Fruit fly (Drosophila melanogaster): ENCODE data around the gene eRF1.

The eRF1 gene

dm6 chr3L:20354872-20355271 lies 6.7 kb downstream of the eRF1 start:
- TF ChIP-seq Hr78 (GFP tag; optimal IDR thresholded peaks at IDR 0.05) = no peak
- TF ChIP-seq CG5953 (GFP tag; IDR thresholded peaks at IDR 0.05) = peak; percentile 26; the same call in 1 of the 2 replicates
- no peak for TF ChIP-seq Mrtf (GFP tag; IDR thresholded peaks at IDR 0.05)
- TF ChIP-seq p53 (GFP tag; optimal IDR thresholded peaks at IDR 0.05) = no peak
- no peak for TF ChIP-seq pzg (GFP tag; optimal IDR thresholded peaks at IDR 0.05)
- no peak for TF ChIP-seq wek (GFP tag; optimal IDR thresholded peaks at IDR 0.05)

DNA sequence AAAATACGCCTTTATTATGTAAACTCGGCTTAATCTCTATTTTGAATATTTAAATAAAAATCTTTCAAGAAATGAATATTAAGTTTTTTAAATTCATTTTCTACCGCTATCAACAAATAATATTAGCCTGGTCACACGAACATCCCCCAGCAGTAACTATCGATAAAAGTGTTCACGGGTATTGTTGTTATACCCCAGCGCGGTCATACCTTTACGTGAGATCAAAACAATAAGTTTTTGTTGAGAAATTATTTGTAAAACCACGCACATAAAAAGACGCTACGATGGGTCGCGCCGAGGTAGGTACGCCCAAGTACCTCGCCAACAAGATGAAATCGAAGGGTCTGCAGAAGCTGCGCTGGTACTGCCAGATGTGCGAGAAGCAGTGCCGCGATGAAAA lies 8.5 kb downstream of the eRF1 start, which contains the start of gene kin17:
TSS of gene kin17 (plus strand) at position 195 of the 400 bp plus-strand sequence.
- TF ChIP-seq Dek (tag; optimal IDR thresholded peaks at IDR 0.05) (no peak), CG4328 (GFP tag; optimal IDR thresholded peaks at IDR 0.05) (no peak), CG17385 (GFP tag; optimal IDR thresholded peaks at IDR 0.05) (no peak), Ada2b (GFP tag; IDR thresholded peaks at IDR 0.05) (no peak), CG10462 (GFP tag; optimal IDR thresholded peaks at IDR 0.05) (peak; percentile 8), CG10267 (tag; optimal IDR thresholded peaks at IDR 0.05) (peak; percentile 35), CG4404 (GFP tag; IDR thresholded peaks at IDR 0.05) (no peak), Sry-δ (GFP tag; optimal IDR thresholded peaks at IDR 0.05) (peak; percentile 66), vnd (GFP tag; IDR thresholded peaks at IDR 0.05; ENCODE audit: partially characterized antibody) (no peak), CG3847 (GFP tag; IDR thresholded peaks at IDR 0.05) (peak; percentile 26; the same call in 1 of the 2 replicates), amos (GFP tag; IDR thresholded peaks at IDR 0.05; ENCODE audit: partially characterized antibody) (peak; percentile 72), fd64A (GFP tag; optimal IDR thresholded peaks at IDR 0.05) (no peak), bcd (GFP tag; optimal IDR thresholded peaks at IDR 0.05) (no peak), BEAF-32 (GFP tag; optimal IDR thresholded peaks at IDR 0.05) (peak; percentile 80), Atf3 (GFP tag; optimal IDR thresholded peaks at IDR 0.05) (no peak), CG2120 (GFP tag; optimal IDR thresholded peaks at IDR 0.05) (no peak), CG3407 (GFP tag; optimal IDR thresholded peaks at IDR 0.05) (no peak), CG9876 (GFP tag; optimal IDR thresholded peaks at IDR 0.05) (no peak), gem (tag; optimal IDR thresholded peaks at IDR 0.05) (no peak), Camta (GFP tag; optimal IDR thresholded peaks at IDR 0.05) (no peak), lab (GFP tag; optimal IDR thresholded peaks at IDR 0.05) (no peak), CG8765 (GFP tag; IDR thresholded peaks at IDR 0.05) (no peak), YL-1 (GFP tag; optimal IDR thresholded peaks at IDR 0.05) (peak; percentile 58), CG13424 (tag; optimal IDR thresholded peaks at IDR 0.05) (no peak), CG15514 (GFP tag; optimal IDR thresholded peaks at IDR 0.05) (no peak), CG7928 (GFP tag; optimal IDR thresholded peaks at IDR 0.05) (no peak), trh (GFP tag; optimal IDR thresholded peaks at IDR 0.05) (no peak), Fer1 (GFP tag; optimal IDR thresholded peaks at IDR 0.05) (no peak), CG16813 (GFP tag; IDR thresholded peaks at IDR 0.05; ENCODE audit: partially characterized antibody) (peak; percentile 71), CG6683 (GFP tag; optimal IDR thresholded peaks at IDR 0.05) (no peak), CG2712 (tag; optimal IDR thresholded peaks at IDR 0.05) (no peak), CTCF (GFP tag; optimal IDR thresholded peaks at IDR 0.05) (no peak), Ets97D (GFP tag; optimal IDR thresholded peaks at IDR 0.05) (peak; percentile 1), dysf (GFP tag; IDR thresholded peaks at IDR 0.05) (no peak), dimm (GFP tag; IDR thresholded peaks at IDR 0.05) (no peak), Six4 (GFP tag; optimal IDR thresholded peaks at IDR 0.05) (no peak), shn (GFP tag; optimal IDR thresholded peaks at IDR 0.05) (no peak), CG4360 (GFP tag; IDR thresholded peaks at IDR 0.05) (no peak), CG5953 (GFP tag; IDR thresholded peaks at IDR 0.05) (no peak), tx (GFP tag; optimal IDR thresholded peaks at IDR 0.05) (no peak), bbx (GFP tag; IDR thresholded peaks at IDR 0.05; ENCODE audit: partially characterized antibody) (peak; percentile 75), CG13123 (GFP tag; optimal IDR thresholded peaks at IDR 0.05) (no peak), CG8944 (GFP tag; optimal IDR thresholded peaks at IDR 0.05) (no peak), CG2129 (GFP tag; IDR thresholded peaks at IDR 0.05; ENCODE audit: partially characterized antibody) (0 out of 2 replicates have a peak, but pooled peaks have one; percentile 17), eve (GFP tag; optimal IDR thresholded peaks at IDR 0.05) (no peak)

Data from whole organism, embryonic.